Worm (Caenorhabditis elegans) whole organism, young adult: ENCODE results near the gene cdc-25.4.
A peak's percentile ranks its signal among the peaks of the same experiment; 100 is the strongest.

Experiments
- B0035.1 ChIP-seq: sonication (generic microtip); optimal IDR thresholded peaks from 2 replicates; lab custom pipeline; 2016; ENCODE audit warnings: missing genetic modification characterization, mild to moderate bottlenecking, missing compliant biosample characterization, missing genotype, missing genetic modification reagents
- C17E4.6 ChIP-seq: fragments of 200-800 bp; sonication (Bioruptor generic); IDR thresholded peaks from 2 replicates; pipeline ENCODE4 v1.3.6; 2022; ENCODE audit warnings: missing genetic modification reagents, missing genetic modification characterization, missing compliant biosample characterization
- F10E7.11 ChIP-seq: sonication (generic microtip); optimal IDR thresholded peaks from 2 replicates; lab custom pipeline; 2017; ENCODE audit warnings: mild to moderate bottlenecking, missing genetic modification characterization, moderate library complexity, missing compliant biosample characterization
- K11D2.4 ChIP-seq: fragments of 200-800 bp; sonication (Bioruptor generic); IDR thresholded peaks from 2 replicates; pipeline ENCODE4 v1.3.6; 2022; ENCODE audit warnings: missing genetic modification reagents, missing genetic modification characterization, missing compliant biosample characterization
- K12H6.12 ChIP-seq: fragments of 200-800 bp; sonication (Bioruptor generic); optimal IDR thresholded peaks from 2 replicates; lab custom pipeline; 2018; ENCODE audit warnings: mild to moderate bottlenecking, missing genetic modification characterization, missing compliant biosample characterization
- Y53G8AR.9 ChIP-seq: fragments of 200-800 bp; sonication (Bioruptor generic); conservative IDR thresholded peaks from 2 replicates; pipeline ENCODE4 v1.3.6; 2022; ENCODE audit warnings: missing genetic modification reagents, missing genetic modification characterization, missing compliant biosample characterization
- Y56A3A.18 ChIP-seq: fragments of 200-800 bp; sonication (Bioruptor generic); IDR thresholded peaks from 2 replicates; pipeline ENCODE4 v1.3.6; 2022; ENCODE audit warnings: missing genetic modification reagents, missing genetic modification characterization, missing compliant biosample characterization
- Y67H2A.10 ChIP-seq: fragments of 200-800 bp; sonication (Bioruptor generic); conservative IDR thresholded peaks from 2 replicates; pipeline ENCODE4 v1.3.6; 2022; ENCODE audit warnings: missing genetic modification reagents, missing genetic modification characterization, missing compliant biosample characterization
- akir-1 ChIP-seq: fragments of 200-800 bp; sonication (Bioruptor generic); optimal IDR thresholded peaks from 2 replicates; lab custom pipeline; 2018; ENCODE audit warnings: mild to moderate bottlenecking, missing genetic modification characterization, moderate library complexity, missing compliant biosample characterization
- ama-1 ChIP-seq, 3 experiments: fragments of 150-350 bp in 1 of 3; sonication (generic microtip) in 2 of 3; optimal IDR thresholded peaks; 2 replicates each; lab custom pipeline; 2014 to 2018; ENCODE audit warnings: missing biosample characterization in 2 of 3, missing genetic modification characterization in 2 of 3, missing genetic modification reagents in 2 of 3
- aptf-3 ChIP-seq: fragments of 200-800 bp; sonication (Bioruptor generic); IDR thresholded peaks from 2 replicates; pipeline ENCODE4 v1.3.6; 2022; ENCODE audit warnings: missing genetic modification characterization, missing compliant biosample characterization
- atf-7 ChIP-seq: sonication (generic microtip); optimal IDR thresholded peaks from 2 replicates; lab custom pipeline; 2017; ENCODE audit warnings: mild to moderate bottlenecking, missing genetic modification characterization, missing compliant biosample characterization
- attf-5 ChIP-seq: fragments of 200-800 bp; sonication (Bioruptor generic); optimal IDR thresholded peaks from 2 replicates; lab custom pipeline; 2018; ENCODE audit warnings: mild to moderate bottlenecking, missing genetic modification characterization, missing compliant biosample characterization
- attf-6 ChIP-seq: fragments of 200-800 bp; sonication (Bioruptor generic); IDR thresholded peaks from 2 replicates; pipeline ENCODE4 v1.3.6; 2022; ENCODE audit warnings: missing genetic modification reagents, missing genetic modification characterization, missing compliant biosample characterization
- cebp-1 ChIP-seq, 2 experiments: fragments of 200-800 bp in 1 of 2; sonication (Bioruptor generic) in 1 of 2; sonication (generic microtip) in 1 of 2; IDR thresholded peaks in 1 of 2; optimal IDR thresholded peaks in 1 of 2; 2 replicates each; pipeline versions ENCODE4 v1.3.6 to Lab custom; 2017 to 2022; ENCODE audit warnings: missing compliant biosample characterization in 2 of 2, missing genetic modification characterization in 2 of 2, mild to moderate bottlenecking in 1 of 2, missing genetic modification reagents in 1 of 2, moderate library complexity in 1 of 2
- ceh-58 ChIP-seq: fragments of 200-800 bp; sonication (Bioruptor generic); IDR thresholded peaks from 2 replicates; pipeline ENCODE4 v1.3.6; 2022; ENCODE audit warnings: missing genetic modification characterization, missing compliant biosample characterization
- ceh-79 ChIP-seq: sonication (generic microtip); optimal IDR thresholded peaks from 2 replicates; lab custom pipeline; 2017; ENCODE audit warnings: mild to moderate bottlenecking, missing genetic modification characterization, missing compliant biosample characterization
- hmg-1.2 ChIP-seq: fragments of 200-800 bp; sonication (Bioruptor generic); IDR thresholded peaks from 2 replicates; pipeline ENCODE4 v1.3.6; 2022; ENCODE audit warnings: missing genetic modification reagents, missing genetic modification characterization, missing compliant biosample characterization
- lin-40 ChIP-seq: sonication (generic microtip); optimal IDR thresholded peaks from 2 replicates; lab custom pipeline; 2016; ENCODE audit warnings: missing genetic modification characterization, mild to moderate bottlenecking, missing compliant biosample characterization, missing genotype, missing genetic modification reagents
- lir-1 ChIP-seq: fragments of 200-800 bp; sonication (Bioruptor generic); conservative IDR thresholded peaks from 2 replicates; pipeline ENCODE4 v1.3.6; 2022; ENCODE audit warnings: missing genetic modification reagents, missing genetic modification characterization, missing compliant biosample characterization
- madf-8 ChIP-seq: fragments of 200-800 bp; sonication (Bioruptor generic); conservative IDR thresholded peaks from 2 replicates; pipeline ENCODE4 v1.3.6; 2022; ENCODE audit warnings: missing genetic modification reagents, missing genetic modification characterization, missing compliant biosample characterization
- nfyb-1 ChIP-seq: fragments of 200-800 bp; sonication (Bioruptor generic); IDR thresholded peaks from 2 replicates; pipeline ENCODE4 v1.3.6; 2022; ENCODE audit warnings: missing genetic modification reagents, missing genetic modification characterization, missing compliant biosample characterization
- sdz-38 ChIP-seq: sonication (generic microtip); optimal IDR thresholded peaks from 2 replicates; lab custom pipeline; 2016; ENCODE audit warnings: missing genotype, missing genetic modification characterization, missing compliant biosample characterization
- snpc-1.1 ChIP-seq: sonication (generic microtip); optimal IDR thresholded peaks from 2 replicates; lab custom pipeline; 2017; ENCODE audit warnings: missing genetic modification characterization, mild to moderate bottlenecking, missing compliant biosample characterization, antibody characterized with exemption, moderate library complexity, missing genotype, missing genetic modification reagents; ENCODE audit not compliant: insufficient read depth
- snpc-3.4 ChIP-seq: sonication (generic microtip); optimal IDR thresholded peaks from 2 replicates; lab custom pipeline; 2017; ENCODE audit warnings: missing genetic modification characterization, mild to moderate bottlenecking, missing compliant biosample characterization, antibody characterized with exemption, moderate library complexity, missing genotype, missing genetic modification reagents
- snpc-4 ChIP-seq, 5 experiments: fragments of 150-350 bp in 1 of 5; sonication (generic microtip) in 4 of 5; optimal IDR thresholded peaks; 2 replicates each; lab custom pipeline; 2014 to 2018; ENCODE audit warnings: missing genetic modification characterization in 5 of 5, missing biosample characterization in 3 of 5, antibody characterized with exemption in 2 of 5, mild to moderate bottlenecking in 2 of 5, missing compliant biosample characterization in 2 of 5, missing genotype in 2 of 5, moderate library complexity in 2 of 5, missing genetic modification reagents in 1 of 5
- sptf-2 ChIP-seq: fragments of 200-800 bp; sonication (Bioruptor generic); optimal IDR thresholded peaks from 2 replicates; lab custom pipeline; 2018; ENCODE audit warnings: mild to moderate bottlenecking, missing genetic modification characterization, missing compliant biosample characterization
- tbp1 ChIP-seq: fragments of 200-800 bp; sonication (Bioruptor generic); optimal IDR thresholded peaks from 2 replicates; lab custom pipeline; 2018; ENCODE audit warnings: mild to moderate bottlenecking, missing genetic modification characterization, missing compliant biosample characterization
- tlf-1 ChIP-seq: fragments of 200-800 bp; sonication (Bioruptor generic); optimal IDR thresholded peaks from 2 replicates; lab custom pipeline; 2018; ENCODE audit warnings: mild to moderate bottlenecking, missing genetic modification characterization, missing compliant biosample characterization
- xnd-1 ChIP-seq: sonication (generic microtip); optimal IDR thresholded peaks from 2 replicates; lab custom pipeline; 2016; ENCODE audit warnings: missing genotype, missing genetic modification reagents, missing genetic modification characterization, missing compliant biosample characterization
- zfh-2 ChIP-seq: fragments of 200-800 bp; sonication (Bioruptor generic); conservative IDR thresholded peaks from 2 replicates; pipeline ENCODE4 v1.3.6; 2022; ENCODE audit warnings: missing genetic modification reagents, missing genetic modification characterization, missing compliant biosample characterization
- ztf-22 ChIP-seq: fragments of 200-800 bp; sonication (Bioruptor generic); optimal IDR thresholded peaks from 2 replicates; lab custom pipeline; 2018; ENCODE audit warnings: mild to moderate bottlenecking, missing genetic modification characterization, moderate library complexity, missing compliant biosample characterization
- ztf-28 ChIP-seq: fragments of 200-800 bp; sonication (Bioruptor generic); IDR thresholded peaks from 2 replicates; pipeline ENCODE4 v1.3.6; 2022; ENCODE audit warnings: missing genetic modification reagents, missing genetic modification characterization, missing compliant biosample characterization

cdc-25.4 gene

ce11 chrII:10218171-10218570 lies 28.9 kb upstream of the cdc-25.4 start, which contains the start of gene ref-1 (continued):
- TF ChIP-seq xnd-1 (tag; lab: Kevin White, UChicago) (no peak), Y67H2A.10 (GFP tag; lab: Robert Waterston, UW) (no peak), K11D2.4 (GFP tag; lab: Robert Waterston, UW) (no peak), madf-8 (no peak), hmg-1.2 (GFP tag; lab: Robert Waterston, UW) (no peak), F10E7.11 (tag; lab: Kevin White, UChicago) (no peak)

- TF ChIP-seq attf-5 (GFP tag; lab: Kevin White, UChicago) (no peak), ceh-79 (tag; lab: Kevin White, UChicago) (no peak), K12H6.12 (no peak), akir-1 (GFP tag; lab: Kevin White, UChicago) (no peak), nfyb-1 (no peak), aptf-3 (no peak), snpc-3.4 (no peak), cebp-1 (GFP tag; IDR thresholded peaks at IDR 0.05; lab: Robert Waterston, UW) (no peak), cebp-1 (tag; optimal IDR thresholded peaks at IDR 0.05; lab: Kevin White, UChicago) (no peak), ztf-22 (GFP tag; lab: Kevin White, UChicago) (no peak), attf-6 (GFP tag; lab: Robert Waterston, UW) (no peak), sptf-2 (GFP tag; lab: Kevin White, UChicago) (no peak), lir-1 (GFP tag; lab: Robert Waterston, UW) (no peak), ceh-58 (GFP tag; lab: Robert Waterston, UW) (no peak), Y67H2A.10 (GFP tag; lab: Robert Waterston, UW) (no peak), C17E4.6 (no peak)
These were observed 17.2 kb upstream of the cdc-25.4 start, which contains the start of gene T01E8.1 for ce11 chrII:10206425-10206824. TSS of gene T01E8.1 (plus strand) at chrII:10206725.

- TF ChIP-seq sdz-38 (tag; lab: Kevin White, UChicago) (no peak), cebp-1 (GFP tag; IDR thresholded peaks at IDR 0.05; lab: Robert Waterston, UW) (no peak), cebp-1 (tag; optimal IDR thresholded peaks at IDR 0.05; lab: Kevin White, UChicago) (no peak), ama-1 (optimal IDR thresholded peaks at IDR 0.05; lab: Kevin White, UChicago) (no peak), ama-1 (GFP tag; optimal IDR thresholded peaks at IDR 0.05; lab: Kevin White, UChicago) (no peak), snpc-4 (GFP tag; optimal IDR thresholded peaks at IDR 0.05; lab: Kevin White, UChicago) (no peak), snpc-4 (tag; optimal IDR thresholded peaks at IDR 0.05; lab: Kevin White, UChicago) (no peak), zfh-2 (peak; percentile 57), ztf-28 (GFP tag; lab: Robert Waterston, UW) (no peak), tlf-1 (GFP tag; lab: Kevin White, UChicago) (no peak), Y53G8AR.9 (no peak), atf-7 (no peak)
These were observed 15.3 kb upstream of the cdc-25.4 start for ce11 chrII:10204428-10205049.

- no peak for TF ChIP-seq B0035.1 (tag; lab: Kevin White, UChicago)
- no peak for TF ChIP-seq Y53G8AR.9
These were observed 14.5 kb upstream of the cdc-25.4 start for ce11 chrII:10203765-10204164.

- TF ChIP-seq tbp1 (GFP tag; lab: Kevin White, UChicago) (no peak), snpc-1.1 (no peak), zfh-2 (no peak), lin-40 (no peak), ztf-28 (GFP tag; lab: Robert Waterston, UW) (no peak), Y56A3A.18 (no peak)
These were observed 13.8 kb upstream of the cdc-25.4 start for ce11 chrII:10203067-10203466.
